Worm (Caenorhabditis elegans) whole organism, L4 larva: Measurements from ENCODE around the gene nspe-2.

Source experiments
- F10B5.3 ChIP-seq: sonication (generic microtip); optimal IDR thresholded peaks from 2 replicates; lab custom pipeline; 2016; ENCODE audit warnings: mild to moderate bottlenecking, missing genetic modification characterization, missing compliant biosample characterization
- Y105C5A.15 ChIP-seq: fragments of 200-800 bp; sonication (Bioruptor generic); IDR thresholded peaks from 2 replicates; pipeline ENCODE4 v1.3.6; 2022; ENCODE audit warnings: missing genetic modification characterization, missing compliant biosample characterization
- ZK337.2 ChIP-seq: fragments of 200-800 bp; sonication (Bioruptor generic); IDR thresholded peaks from 2 replicates; pipeline ENCODE4 v1.3.6; 2022; ENCODE audit warnings: missing genetic modification reagents, missing genetic modification characterization, missing compliant biosample characterization
- attf-4 ChIP-seq: sonication (generic microtip); optimal IDR thresholded peaks from 3 replicates; lab custom pipeline; 2017; ENCODE audit warnings: missing biosample characterization, missing genetic modification characterization
- ceh-20 ChIP-seq: fragments of 200-800 bp; sonication (Bioruptor generic); IDR thresholded peaks from 2 replicates; pipeline ENCODE4 v1.3.6; 2022; ENCODE audit warnings: missing genetic modification reagents, missing genetic modification characterization, missing compliant biosample characterization
- ceh-32 ChIP-seq: sonication (generic microtip); optimal IDR thresholded peaks from 2 replicates; lab custom pipeline; 2016; ENCODE audit warnings: mild to moderate bottlenecking, missing genetic modification characterization, missing compliant biosample characterization; ENCODE audit not compliant: poor library complexity
- dmd-6 ChIP-seq: fragments of 200-800 bp; sonication (Bioruptor generic); IDR thresholded peaks from 2 replicates; pipeline ENCODE4 v1.3.6; 2022; ENCODE audit warnings: missing genetic modification reagents, missing genetic modification characterization, missing compliant biosample characterization
- dmd-9 ChIP-seq: fragments of 200-800 bp; sonication (Bioruptor generic); IDR thresholded peaks from 2 replicates; pipeline ENCODE4 v1.3.6; 2022; ENCODE audit warnings: missing genetic modification reagents, missing genetic modification characterization, missing compliant biosample characterization
- egl-27 ChIP-seq: sonication (generic microtip); optimal IDR thresholded peaks from 3 replicates; lab custom pipeline; 2017; ENCODE audit warnings: missing biosample characterization, missing genetic modification reagents, missing genetic modification characterization
- hlh-30 ChIP-seq: sonication (generic microtip); optimal IDR thresholded peaks from 2 replicates; lab custom pipeline; 2017; ENCODE audit warnings: antibody characterized with exemption, mild to moderate bottlenecking, missing genetic modification characterization, missing compliant biosample characterization; ENCODE audit not compliant: insufficient read depth
- hmg-1.1 ChIP-seq: fragments of 200-800 bp; sonication (Bioruptor generic); IDR thresholded peaks from 2 replicates; pipeline ENCODE4 v1.3.6; 2022; ENCODE audit warnings: missing genetic modification reagents, missing genetic modification characterization, missing compliant biosample characterization
- lin-1 ChIP-seq: fragments of 200-800 bp; sonication (Bioruptor generic); IDR thresholded peaks from 2 replicates; pipeline ENCODE4 v1.3.6; 2022; ENCODE audit warnings: missing genetic modification reagents, missing genetic modification characterization, missing compliant biosample characterization
- lin-29 ChIP-seq: fragments of 200-800 bp; sonication (Bioruptor generic); IDR thresholded peaks from 2 replicates; pipeline ENCODE4 v1.3.6; 2022; ENCODE audit warnings: missing genetic modification reagents, missing genetic modification characterization, missing compliant biosample characterization
- lsy-2 ChIP-seq, 2 experiments: fragments of 150-350 bp in 1 of 2; sonication (generic microtip) in 1 of 2; optimal IDR thresholded peaks; 2 replicates each; lab custom pipeline; 2014 to 2017; ENCODE audit warnings: missing biosample characterization in 2 of 2, missing genetic modification characterization in 2 of 2
- mdl-1 ChIP-seq, 2 experiments: fragments of 150-350 bp in 1 of 2; sonication (generic microtip) in 1 of 2; optimal IDR thresholded peaks; 2 replicates each; lab custom pipeline; 2014 to 2017; ENCODE audit warnings: missing biosample characterization in 2 of 2, missing genetic modification characterization in 2 of 2
- mxl-2 ChIP-seq: fragments of 200-800 bp; sonication (Bioruptor generic); conservative IDR thresholded peaks from 2 replicates; pipeline ENCODE4 v1.3.6; 2022; ENCODE audit warnings: missing genetic modification reagents, missing genetic modification characterization, missing compliant biosample characterization
- mxl-3 ChIP-seq: fragments of 200-800 bp; sonication (Bioruptor generic); optimal IDR thresholded peaks from 2 replicates; lab custom pipeline; 2018; ENCODE audit warnings: mild to moderate bottlenecking, missing genetic modification characterization, missing compliant biosample characterization
- nhr-10 ChIP-seq: fragments of 150-350 bp; optimal IDR thresholded peaks from 2 replicates; lab custom pipeline; 2014; ENCODE audit warnings: missing biosample characterization, missing genetic modification characterization
- nhr-102 ChIP-seq: sonication (generic microtip); optimal IDR thresholded peaks from 2 replicates; lab custom pipeline; 2016; ENCODE audit warnings: mild to moderate bottlenecking, missing genetic modification characterization, moderate library complexity, missing compliant biosample characterization
- nhr-11 ChIP-seq: fragments of 150-350 bp; optimal IDR thresholded peaks from 2 replicates; lab custom pipeline; 2014; ENCODE audit warnings: missing biosample characterization, missing genetic modification characterization
- pha-4 ChIP-seq, 2 experiments: fragments of 150-350 bp in 1 of 2; fragments of 200-800 bp in 1 of 2; sonication (Bioruptor generic) in 1 of 2; IDR thresholded peaks in 1 of 2; optimal IDR thresholded peaks in 1 of 2; 2 replicates each; pipeline versions ENCODE4 v1.3.6 to Lab custom; 2014 to 2022; ENCODE audit warnings: missing genetic modification characterization in 2 of 2, missing genetic modification reagents in 2 of 2, missing biosample characterization in 1 of 2, missing compliant biosample characterization in 1 of 2
- snpc-1.2 ChIP-seq: fragments of 200-800 bp; sonication (Bioruptor generic); IDR thresholded peaks from 2 replicates; pipeline ENCODE4 v1.3.6; 2022; ENCODE audit warnings: missing genetic modification reagents, missing genetic modification characterization, missing compliant biosample characterization
- unc-130 ChIP-seq: sonication (generic microtip); optimal IDR thresholded peaks from 2 replicates; lab custom pipeline; 2016; ENCODE audit warnings: missing genetic modification reagents, missing genetic modification characterization, missing compliant biosample characterization
- unc-62 ChIP-seq, 3 experiments: fragments of 150-350 bp in 1 of 3; sonication (generic microtip); optimal IDR thresholded peaks in 2 of 3; peaks in 1 of 3; 1 replicate in 1 of 3; 2 replicates in 2 of 3; lab custom pipeline; 2014 to 2017; ENCODE audit warnings: missing biosample characterization in 3 of 3, missing genetic modification characterization in 3 of 3, missing genetic modification reagents in 3 of 3, missing genotype in 1 of 3
- vab-7 ChIP-seq: fragments of 200-800 bp; sonication (Bioruptor generic); IDR thresholded peaks from 2 replicates; pipeline ENCODE4 v1.3.6; 2022; ENCODE audit warnings: missing genetic modification reagents, missing genetic modification characterization, missing compliant biosample characterization
- zfp-3 ChIP-seq: fragments of 200-800 bp; sonication (Bioruptor generic); conservative IDR thresholded peaks from 2 replicates; pipeline ENCODE4 v1.3.6; 2022; ENCODE audit warnings: missing genetic modification reagents, missing genetic modification characterization, missing compliant biosample characterization

nspe-2 gene

ce11 chrII:12615413-12615812 lies 3.8 kb downstream of the nspe-2 start (continued):
- TF ChIP-seq attf-4 (tag; lab: Kevin White, UChicago): no peak
- TF ChIP-seq hlh-30 (tag; lab: Kevin White, UChicago): peak; percentile 28
- TF ChIP-seq ceh-32 (tag; lab: Kevin White, UChicago): no peak
- no peak for TF ChIP-seq lin-29 (GFP tag; lab: Robert Waterston, UW)
- peak; percentile 85 for TF ChIP-seq mxl-3 (GFP tag; lab: Kevin White, UChicago)
- peak in 1 of 2 experiments; percentile 93 for TF ChIP-seq unc-62 (GFP tag; optimal IDR thresholded peaks at IDR 0.05 in 1 of 2; lab: Kevin White, UChicago)
- TF ChIP-seq unc-62 (tag; optimal IDR thresholded peaks at IDR 0.05; lab: Kevin White, UChicago): no peak
- TF ChIP-seq mdl-1 (tag; optimal IDR thresholded peaks at IDR 0.05; lab: Kevin White, UChicago): peak in 1 of 2 experiments; percentile 5
- no peak for TF ChIP-seq ceh-20 (GFP tag; lab: Robert Waterston, UW)
- no peak for TF ChIP-seq F10B5.3

DNA sequence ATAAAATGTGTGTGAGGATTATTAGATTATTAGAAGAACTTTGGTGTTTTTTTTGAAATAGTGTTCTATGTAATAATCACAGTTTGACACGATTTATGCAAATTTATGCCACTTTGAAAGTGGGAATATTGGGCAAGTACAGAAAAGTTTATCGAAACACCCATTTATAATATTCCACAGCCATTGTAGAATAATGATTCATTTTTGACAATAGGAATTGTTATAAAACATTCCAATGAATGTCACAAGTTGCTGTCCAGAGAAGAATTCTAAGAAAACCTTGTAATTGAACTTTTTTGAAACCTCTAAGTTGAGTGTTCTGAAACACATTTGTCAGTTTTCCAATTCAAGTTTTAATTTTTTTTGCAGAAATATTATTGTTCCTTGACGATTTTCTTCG lies 7.0 kb downstream of the nspe-2 start, which contains the start of gene nspe-4:
Gene nspe-4, plus strand, starts transcription at position 301 of the 400 bp plus-strand sequence.
- no peak for TF ChIP-seq zfp-3 (GFP tag; lab: Robert Waterston, UW)
- no peak for TF ChIP-seq ZK337.2 (GFP tag; lab: Robert Waterston, UW)
- TF ChIP-seq Y105C5A.15: no peak
- no peak for TF ChIP-seq snpc-1.2 (GFP tag; lab: Robert Waterston, UW)
- no peak for TF ChIP-seq mxl-2
- TF ChIP-seq lsy-2 (tag; optimal IDR thresholded peaks at IDR 0.05; lab: Kevin White, UChicago): no peak
- TF ChIP-seq unc-62 (GFP tag; optimal IDR thresholded peaks at IDR 0.05 in 1 of 2; lab: Kevin White, UChicago): no peak
- TF ChIP-seq unc-62 (tag; optimal IDR thresholded peaks at IDR 0.05; lab: Kevin White, UChicago): no peak

- TF ChIP-seq nhr-102 (tag; lab: Kevin White, UChicago) (no peak), pha-4 (GFP tag; IDR thresholded peaks at IDR 0.05; lab: Robert Waterston, UW) (no peak), pha-4 (tag; optimal IDR thresholded peaks at IDR 0.05; lab: Kevin White, UChicago) (no peak), ceh-32 (tag; lab: Kevin White, UChicago) (no peak), dmd-9 (GFP tag; lab: Robert Waterston, UW) (no peak), snpc-1.2 (GFP tag; lab: Robert Waterston, UW) (no peak), nhr-10 (no peak), vab-7 (GFP tag; lab: Robert Waterston, UW) (no peak), F10B5.3 (no peak), egl-27 (no peak), lin-1 (no peak), unc-130 (GFP tag; lab: Kevin White, UChicago) (no peak), nhr-11 (tag; lab: Kevin White, UChicago) (no peak)
Measured at ce11 chrII:12608653-12609052, 10.5 kb downstream of the nspe-2 start, which contains the start of gene Y38E10A.9. Gene Y38E10A.9, plus strand, starts transcription at chrII:12608953.

ce11 chrII:12606900-12607299 lies 12.3 kb downstream of the nspe-2 start, which contains the start of gene Y38E10A.8:
Gene Y38E10A.8, plus strand, starts transcription at chrII:12607200.
- TF ChIP-seq dmd-6 (GFP tag; lab: Robert Waterston, UW): no peak
- peak in 1 of 2 experiments; percentile 27 for TF ChIP-seq unc-62 (GFP tag; optimal IDR thresholded peaks at IDR 0.05 in 1 of 2; lab: Kevin White, UChicago)
- TF ChIP-seq unc-62 (tag; optimal IDR thresholded peaks at IDR 0.05; lab: Kevin White, UChicago): no peak

ce11 chrII:12606108-12606507 lies 13.1 kb downstream of the nspe-2 start:
- TF ChIP-seq Y105C5A.15: 0 out of 2 replicates have a peak, but pooled peaks have one; percentile 19
- TF ChIP-seq unc-62 (GFP tag; optimal IDR thresholded peaks at IDR 0.05 in 1 of 2; lab: Kevin White, UChicago): peak in 1 of 2 experiments; percentile 96
- no peak for TF ChIP-seq unc-62 (tag; optimal IDR thresholded peaks at IDR 0.05; lab: Kevin White, UChicago)
- no peak for TF ChIP-seq hmg-1.1 (GFP tag; lab: Robert Waterston, UW)
